Worm (Caenorhabditis elegans): ENCODE results near the gene F13A7.11.

DNA sequence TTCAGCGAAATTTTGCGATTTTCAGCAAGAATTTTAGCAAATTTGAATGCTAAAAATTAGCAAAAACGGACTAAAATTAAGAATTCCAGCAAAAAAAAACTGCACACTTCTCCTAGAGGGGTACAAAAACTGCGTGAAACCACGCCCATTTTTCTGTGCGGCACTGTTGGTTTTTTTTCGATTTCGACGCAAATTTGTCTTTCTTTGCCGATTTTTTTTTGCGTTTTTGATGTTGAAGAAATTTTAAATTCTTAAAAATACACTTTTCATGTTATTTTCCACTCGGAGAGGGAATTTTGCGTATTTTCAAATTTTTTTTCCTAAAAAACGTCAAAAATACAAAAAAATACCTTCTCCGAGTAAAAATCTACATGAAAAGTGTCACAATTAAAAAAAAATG, 8.9 kb upstream of the F13A7.11 start, which contains the start of gene syp-1:
- TF ChIP-seq lsy-2 (tag; optimal IDR thresholded peaks at IDR 0.05): no peak
- no peak for TF ChIP-seq F37D6.2 (tag; optimal IDR thresholded peaks at IDR 0.05)
